Worm (Caenorhabditis elegans): ENCODE results near the gene C24A8.6.

- no peak for TF ChIP-seq him-1 (tag; optimal IDR thresholded peaks at IDR 0.05)
- no peak for TF ChIP-seq dao-5 (tag; optimal IDR thresholded peaks at IDR 0.05)
These were observed 45.5 kb upstream of the C24A8.6 start, which contains the start of gene R160.12 for ce11 chrX:4377689-4378088.
